Worm (Caenorhabditis elegans) whole organism, L2 larva: ENCODE measurements around the gene zig-4.
A peak's percentile ranks its signal among the peaks of the same experiment; 100 is the strongest.

Experiments used
- F13H6.1 ChIP-seq: sonication (generic microtip); optimal IDR thresholded peaks from 2 replicates; lab custom pipeline; 2016; ENCODE audit warnings: missing genetic modification characterization, missing compliant biosample characterization
- R02D3.7 ChIP-seq: fragments of 150-350 bp; optimal IDR thresholded peaks from 2 replicates; lab custom pipeline; 2014; ENCODE audit warnings: missing biosample characterization, missing genetic modification characterization
- Y55F3AM.14 ChIP-seq: fragments of 200-800 bp; sonication (Bioruptor generic); optimal IDR thresholded peaks from 2 replicates; lab custom pipeline; 2018; ENCODE audit warnings: mild to moderate bottlenecking, missing genetic modification characterization, missing compliant biosample characterization
- alr-1 ChIP-seq: fragments of 150-350 bp; optimal IDR thresholded peaks from 2 replicates; lab custom pipeline; 2014; ENCODE audit warnings: missing biosample characterization, missing genetic modification characterization
- aly-2 ChIP-seq: fragments of 150-350 bp; optimal IDR thresholded peaks from 2 replicates; lab custom pipeline; 2014; ENCODE audit warnings: missing biosample characterization, missing genetic modification characterization
- ama-1 ChIP-seq: fragments of 150-350 bp; optimal IDR thresholded peaks from 2 replicates; lab custom pipeline; 2018; ENCODE audit warnings: inconsistent platforms
- blmp-1 ChIP-seq: sonication (generic microtip); optimal IDR thresholded peaks from 2 replicates; lab custom pipeline; 2017; ENCODE audit warnings: missing genetic modification characterization, mild to moderate bottlenecking, missing compliant biosample characterization, antibody characterized with exemption, moderate library complexity; ENCODE audit not compliant: insufficient read depth
- ceh-16 ChIP-seq: fragments of 150-350 bp; optimal IDR thresholded peaks from 2 replicates; lab custom pipeline; 2014; ENCODE audit warnings: missing biosample characterization, missing genetic modification characterization
- ceh-82 ChIP-seq: fragments of 150-350 bp; optimal IDR thresholded peaks from 2 replicates; lab custom pipeline; 2014; ENCODE audit warnings: missing biosample characterization, missing genetic modification characterization
- crh-2 ChIP-seq: sonication (generic microtip); optimal IDR thresholded peaks from 2 replicates; lab custom pipeline; 2017; ENCODE audit warnings: missing biosample characterization, missing genetic modification characterization
- dmd-4 ChIP-seq: sonication (generic microtip); optimal IDR thresholded peaks from 2 replicates; lab custom pipeline; 2017; ENCODE audit warnings: missing biosample characterization, missing genetic modification characterization
- fos-1 ChIP-seq: fragments of 150-350 bp; optimal IDR thresholded peaks from 2 replicates; lab custom pipeline; 2014; ENCODE audit warnings: missing biosample characterization, missing genetic modification characterization
- gmeb-1 ChIP-seq: fragments of 150-350 bp; optimal IDR thresholded peaks from 2 replicates; lab custom pipeline; 2014; ENCODE audit warnings: missing biosample characterization, missing genetic modification characterization
- lin-11 ChIP-seq: fragments of 150-350 bp; sonication (generic microtip); optimal IDR thresholded peaks from 2 replicates; lab custom pipeline; 2014; ENCODE audit warnings: missing biosample characterization, missing genetic modification characterization, inconsistent platforms, mixed read lengths
- lin-39 ChIP-seq: fragments of 150-350 bp; optimal IDR thresholded peaks from 2 replicates; lab custom pipeline; 2014; ENCODE audit warnings: missing biosample characterization, missing genetic modification reagents, missing genetic modification characterization
- lsy-2 ChIP-seq, 2 experiments: fragments of 150-350 bp in 1 of 2; sonication (generic microtip) in 1 of 2; optimal IDR thresholded peaks; 2 replicates each; lab custom pipeline; 2014 to 2017; ENCODE audit warnings: missing biosample characterization in 2 of 2, missing genetic modification characterization in 2 of 2
- mab-5 ChIP-seq: fragments of 150-350 bp; optimal IDR thresholded peaks from 2 replicates; lab custom pipeline; 2014; ENCODE audit warnings: missing biosample characterization, missing genetic modification characterization
- mbf-1 ChIP-seq: sonication (generic microtip); optimal IDR thresholded peaks from 2 replicates; lab custom pipeline; 2017; ENCODE audit warnings: missing biosample characterization, missing genetic modification characterization
- mdl-1 ChIP-seq, 2 experiments: fragments of 150-350 bp in 1 of 2; sonication (generic microtip) in 1 of 2; optimal IDR thresholded peaks; 2 replicates each; lab custom pipeline; 2017; ENCODE audit warnings: missing biosample characterization in 2 of 2, missing genetic modification characterization in 2 of 2
- nhr-11 ChIP-seq: fragments of 150-350 bp; optimal IDR thresholded peaks from 2 replicates; lab custom pipeline; 2014; ENCODE audit warnings: missing biosample characterization, missing genetic modification characterization
- nhr-129 ChIP-seq: fragments of 150-350 bp; optimal IDR thresholded peaks from 2 replicates; lab custom pipeline; 2014; ENCODE audit warnings: missing biosample characterization, missing genetic modification characterization
- nhr-21 ChIP-seq: fragments of 150-350 bp; optimal IDR thresholded peaks from 2 replicates; lab custom pipeline; 2014; ENCODE audit warnings: missing biosample characterization, missing genetic modification characterization
- nhr-23 ChIP-seq: fragments of 150-350 bp; optimal IDR thresholded peaks from 2 replicates; lab custom pipeline; 2014; ENCODE audit warnings: missing biosample characterization, missing genetic modification reagents, missing genetic modification characterization
- nhr-237 ChIP-seq: fragments of 150-350 bp; optimal IDR thresholded peaks from 2 replicates; lab custom pipeline; 2014; ENCODE audit warnings: missing biosample characterization, missing genetic modification characterization
- nhr-25 ChIP-seq: fragments of 150-350 bp; sonication (generic microtip); optimal IDR thresholded peaks from 3 replicates; lab custom pipeline; 2014; ENCODE audit warnings: missing biosample characterization, missing genetic modification characterization
- nhr-6 ChIP-seq: fragments of 150-350 bp; optimal IDR thresholded peaks from 2 replicates; lab custom pipeline; 2014; ENCODE audit warnings: missing biosample characterization, missing genetic modification characterization
- peb-1 ChIP-seq: fragments of 150-350 bp; optimal IDR thresholded peaks from 2 replicates; lab custom pipeline; 2014; ENCODE audit warnings: missing biosample characterization, missing genetic modification characterization
- sem-4 ChIP-seq: fragments of 150-350 bp; optimal IDR thresholded peaks from 2 replicates; lab custom pipeline; 2014; ENCODE audit warnings: missing biosample characterization, missing genetic modification reagents, missing genetic modification characterization
- sma-9 ChIP-seq, 2 experiments: fragments of 150-350 bp in 1 of 2; sonication (generic microtip) in 1 of 2; optimal IDR thresholded peaks; 2 replicates each; lab custom pipeline; 2014 to 2016; ENCODE audit warnings: missing genetic modification characterization in 2 of 2, mild to moderate bottlenecking in 1 of 2, missing biosample characterization in 1 of 2, missing compliant biosample characterization in 1 of 2, missing genetic modification reagents in 1 of 2, moderate library complexity in 1 of 2
- snpc-4 ChIP-seq: fragments of 150-350 bp; optimal IDR thresholded peaks from 2 replicates; lab custom pipeline; 2014; ENCODE audit warnings: missing biosample characterization, missing genetic modification characterization
- unc-55 ChIP-seq: fragments of 150-350 bp; sonication (generic microtip); optimal IDR thresholded peaks from 3 replicates; lab custom pipeline; 2014; ENCODE audit warnings: missing biosample characterization, missing genetic modification reagents, missing genetic modification characterization
- zag-1 ChIP-seq: fragments of 150-350 bp; optimal IDR thresholded peaks from 2 replicates; lab custom pipeline; 2014; ENCODE audit warnings: missing biosample characterization, missing genetic modification characterization
- ztf-1 ChIP-seq: fragments of 200-800 bp; sonication (Bioruptor generic); conservative IDR thresholded peaks from 2 replicates; pipeline ENCODE4 v1.3.6; 2022; ENCODE audit warnings: missing genetic modification characterization, missing compliant biosample characterization
- ztf-11 ChIP-seq: sonication (generic microtip); optimal IDR thresholded peaks from 2 replicates; lab custom pipeline; 2017; ENCODE audit warnings: missing biosample characterization, missing genetic modification characterization

zig-4 gene

DNA sequence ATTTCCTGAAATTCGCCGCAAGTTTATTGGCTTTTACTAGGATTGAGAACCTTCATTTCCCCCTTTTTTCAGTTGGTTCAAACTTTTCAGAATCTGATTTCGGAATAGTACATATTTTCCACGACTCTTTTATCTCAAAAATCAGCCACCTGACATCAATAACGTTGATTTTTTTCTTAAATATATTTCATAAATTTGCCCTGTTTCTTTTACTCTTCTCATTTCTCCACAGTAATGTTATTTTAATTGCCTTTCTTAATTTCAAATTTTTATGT, 27.8 kb downstream of the zig-4 start:
- TF ChIP-seq mdl-1 (tag; optimal IDR thresholded peaks at IDR 0.05; lab: Kevin White, UChicago) (no peak), lsy-2 (tag; optimal IDR thresholded peaks at IDR 0.05; lab: Kevin White, UChicago) (peak in 1 of 2 experiments; percentile 30)

- no peak for TF ChIP-seq dmd-4 (tag; lab: Kevin White, UChicago)
Observed at ce11 chrX:7953695-7954094, 28.5 kb downstream of the zig-4 start.

DNA sequence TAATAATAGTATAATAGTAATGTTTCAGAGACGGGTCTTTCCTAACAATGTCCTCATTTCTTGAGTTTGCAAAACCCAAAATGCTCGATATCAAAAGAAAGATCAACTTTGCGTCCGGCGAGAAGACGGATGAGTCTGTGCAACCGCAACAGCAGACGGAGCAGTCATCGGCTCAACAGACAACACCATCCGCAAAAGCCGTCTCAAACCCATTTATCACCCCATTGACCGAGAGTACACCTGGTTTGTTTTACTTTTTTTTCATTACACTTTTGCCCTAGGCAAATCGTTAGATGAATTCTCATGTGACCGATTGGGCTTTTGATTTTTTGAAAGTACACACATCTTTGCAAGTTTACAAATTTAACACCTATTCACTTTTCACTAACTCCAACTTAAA, 29.1 kb downstream of the zig-4 start, which contains the start of gene dct-1:
dct-1 (plus strand) TSS at position 27 of the 400 bp plus-strand sequence.
- TF ChIP-seq ztf-11 = no peak
- no peak for TF ChIP-seq aly-2
- no peak for TF ChIP-seq fos-1 (tag; lab: Kevin White, UChicago)
- no peak for TF ChIP-seq snpc-4 (tag; lab: Kevin White, UChicago)
- TF ChIP-seq F13H6.1 (tag; lab: Kevin White, UChicago) = peak; percentile 22
- TF ChIP-seq mbf-1 (tag; lab: Kevin White, UChicago) = no peak
- TF ChIP-seq ceh-16 (tag; lab: Kevin White, UChicago) = no peak
- no peak for TF ChIP-seq R02D3.7 (tag; lab: Kevin White, UChicago)
- TF ChIP-seq nhr-129 (tag; lab: Kevin White, UChicago) = peak; percentile 58
- TF ChIP-seq alr-1 (tag; lab: Kevin White, UChicago) = no peak
- peak; percentile 49 for TF ChIP-seq ama-1 (lab: Kevin White, UChicago)
- TF ChIP-seq lsy-2 (tag; optimal IDR thresholded peaks at IDR 0.05; lab: Kevin White, UChicago) = peak in 1 of 2 experiments; percentile 31
- TF ChIP-seq crh-2 (tag; lab: Kevin White, UChicago) = no peak
- no peak for TF ChIP-seq gmeb-1 (tag; lab: Kevin White, UChicago)
- no peak for TF ChIP-seq Y55F3AM.14
- TF ChIP-seq mab-5 = peak; percentile 23
- no peak for TF ChIP-seq peb-1 (tag; lab: Kevin White, UChicago)
- TF ChIP-seq nhr-11 (tag; lab: Kevin White, UChicago) = no peak
- TF ChIP-seq sem-4 = peak; percentile 9

ce11 chrX:7956449-7956848, 31.2 kb downstream of the zig-4 start:
- TF ChIP-seq alr-1 (tag; lab: Kevin White, UChicago) (no peak), lsy-2 (tag; optimal IDR thresholded peaks at IDR 0.05; lab: Kevin White, UChicago) (no peak), ztf-11 (no peak), ceh-16 (tag; lab: Kevin White, UChicago) (no peak), nhr-6 (tag; lab: Kevin White, UChicago) (no peak), nhr-129 (tag; lab: Kevin White, UChicago) (peak; percentile 31), sma-9 (GFP tag; optimal IDR thresholded peaks at IDR 0.05; lab: Kevin White, UChicago) (no peak), sma-9 (tag; optimal IDR thresholded peaks at IDR 0.05; lab: Kevin White, UChicago) (no peak), unc-55 (GFP tag; lab: Kevin White, UChicago) (no peak), lin-11 (tag; lab: Kevin White, UChicago) (no peak)

ce11 chrX:7958203-7958602, 33.0 kb downstream of the zig-4 start, which contains the start of gene sfxn-2:
Gene sfxn-2, minus strand, starts transcription at chrX:7958303.
- TF ChIP-seq dmd-4 (tag; lab: Kevin White, UChicago) (no peak), fos-1 (tag; lab: Kevin White, UChicago) (no peak), nhr-21 (no peak), mbf-1 (tag; lab: Kevin White, UChicago) (no peak), nhr-6 (tag; lab: Kevin White, UChicago) (no peak), sma-9 (GFP tag; optimal IDR thresholded peaks at IDR 0.05; lab: Kevin White, UChicago) (no peak), sma-9 (tag; optimal IDR thresholded peaks at IDR 0.05; lab: Kevin White, UChicago) (no peak), crh-2 (tag; lab: Kevin White, UChicago) (no peak), nhr-237 (tag; lab: Kevin White, UChicago) (no peak), nhr-23 (tag; lab: Kevin White, UChicago) (no peak), sem-4 (no peak), ceh-82 (tag; lab: Kevin White, UChicago) (no peak), ztf-1 (GFP tag; lab: Robert Waterston, UW) (no peak), nhr-25 (no peak), gmeb-1 (tag; lab: Kevin White, UChicago) (no peak), zag-1 (tag; lab: Kevin White, UChicago) (no peak), blmp-1 (tag; lab: Kevin White, UChicago) (no peak), alr-1 (tag; lab: Kevin White, UChicago) (no peak), ceh-16 (tag; lab: Kevin White, UChicago) (no peak), lin-39 (tag; lab: Kevin White, UChicago) (no peak)
- TF ChIP-seq, all 48 proteins: peak for 0
